Worm (Caenorhabditis elegans) whole organism, L2 larva: ENCODE measurements around the gene clec-243.

ENCODE experiments used
- F13H6.1 ChIP-seq: sonication (generic microtip); optimal IDR thresholded peaks from 2 replicates; lab custom pipeline; 2016; ENCODE audit warnings: missing genetic modification characterization, missing compliant biosample characterization
- Y55F3AM.14 ChIP-seq: fragments of 200-800 bp; sonication (Bioruptor generic); optimal IDR thresholded peaks from 2 replicates; lab custom pipeline; 2018; ENCODE audit warnings: mild to moderate bottlenecking, missing genetic modification characterization, missing compliant biosample characterization
- ZK546.5 ChIP-seq: sonication (generic microtip); optimal IDR thresholded peaks from 2 replicates; lab custom pipeline; 2017; ENCODE audit warnings: missing biosample characterization, missing genetic modification characterization
- aly-2 ChIP-seq: fragments of 150-350 bp; optimal IDR thresholded peaks from 2 replicates; lab custom pipeline; 2014; ENCODE audit warnings: missing biosample characterization, missing genetic modification characterization
- ama-1 ChIP-seq: fragments of 150-350 bp; optimal IDR thresholded peaks from 2 replicates; lab custom pipeline; 2018; ENCODE audit warnings: inconsistent platforms
- blmp-1 ChIP-seq: sonication (generic microtip); optimal IDR thresholded peaks from 2 replicates; lab custom pipeline; 2017; ENCODE audit warnings: missing genetic modification characterization, mild to moderate bottlenecking, missing compliant biosample characterization, antibody characterized with exemption, moderate library complexity; ENCODE audit not compliant: insufficient read depth
- ceh-82 ChIP-seq: fragments of 150-350 bp; optimal IDR thresholded peaks from 2 replicates; lab custom pipeline; 2014; ENCODE audit warnings: missing biosample characterization, missing genetic modification characterization
- crh-2 ChIP-seq: sonication (generic microtip); optimal IDR thresholded peaks from 2 replicates; lab custom pipeline; 2017; ENCODE audit warnings: missing biosample characterization, missing genetic modification characterization
- dmd-4 ChIP-seq: sonication (generic microtip); optimal IDR thresholded peaks from 2 replicates; lab custom pipeline; 2017; ENCODE audit warnings: missing biosample characterization, missing genetic modification characterization
- egl-27 ChIP-seq: sonication (generic microtip); optimal IDR thresholded peaks from 3 replicates; lab custom pipeline; 2017; ENCODE audit warnings: missing biosample characterization, missing genetic modification reagents, missing genetic modification characterization
- elt-1 ChIP-seq: fragments of 150-350 bp; optimal IDR thresholded peaks from 2 replicates; lab custom pipeline; 2014; ENCODE audit warnings: missing biosample characterization, missing genetic modification characterization
- elt-3 ChIP-seq: sonication (generic microtip); optimal IDR thresholded peaks from 2 replicates; lab custom pipeline; 2017; ENCODE audit warnings: missing biosample characterization, missing genetic modification characterization
- fos-1 ChIP-seq: fragments of 150-350 bp; optimal IDR thresholded peaks from 2 replicates; lab custom pipeline; 2014; ENCODE audit warnings: missing biosample characterization, missing genetic modification characterization
- gmeb-1 ChIP-seq: fragments of 150-350 bp; optimal IDR thresholded peaks from 2 replicates; lab custom pipeline; 2014; ENCODE audit warnings: missing biosample characterization, missing genetic modification characterization
- lin-11 ChIP-seq: fragments of 150-350 bp; sonication (generic microtip); optimal IDR thresholded peaks from 2 replicates; lab custom pipeline; 2014; ENCODE audit warnings: missing biosample characterization, missing genetic modification characterization, inconsistent platforms, mixed read lengths
- lin-13 ChIP-seq: fragments of 150-350 bp; optimal IDR thresholded peaks from 2 replicates; lab custom pipeline; 2014; ENCODE audit warnings: missing biosample characterization, missing genetic modification reagents, missing genetic modification characterization
- mab-5 ChIP-seq: fragments of 150-350 bp; optimal IDR thresholded peaks from 2 replicates; lab custom pipeline; 2014; ENCODE audit warnings: missing biosample characterization, missing genetic modification characterization
- mbf-1 ChIP-seq: sonication (generic microtip); optimal IDR thresholded peaks from 2 replicates; lab custom pipeline; 2017; ENCODE audit warnings: missing biosample characterization, missing genetic modification characterization
- mdl-1 ChIP-seq, 2 experiments: fragments of 150-350 bp in 1 of 2; sonication (generic microtip) in 1 of 2; optimal IDR thresholded peaks; 2 replicates each; lab custom pipeline; 2017; ENCODE audit warnings: missing biosample characterization in 2 of 2, missing genetic modification characterization in 2 of 2
- nhr-10 ChIP-seq: sonication (generic microtip); optimal IDR thresholded peaks from 2 replicates; lab custom pipeline; 2017; ENCODE audit warnings: missing biosample characterization, missing genetic modification characterization
- nhr-11 ChIP-seq: fragments of 150-350 bp; optimal IDR thresholded peaks from 2 replicates; lab custom pipeline; 2014; ENCODE audit warnings: missing biosample characterization, missing genetic modification characterization
- nhr-12 ChIP-seq: fragments of 150-350 bp; optimal IDR thresholded peaks from 2 replicates; lab custom pipeline; 2014; ENCODE audit warnings: missing biosample characterization, missing genetic modification characterization
- nhr-129 ChIP-seq: fragments of 150-350 bp; optimal IDR thresholded peaks from 2 replicates; lab custom pipeline; 2014; ENCODE audit warnings: missing biosample characterization, missing genetic modification characterization
- nhr-21 ChIP-seq: fragments of 150-350 bp; optimal IDR thresholded peaks from 2 replicates; lab custom pipeline; 2014; ENCODE audit warnings: missing biosample characterization, missing genetic modification characterization
- nhr-23 ChIP-seq: fragments of 150-350 bp; optimal IDR thresholded peaks from 2 replicates; lab custom pipeline; 2014; ENCODE audit warnings: missing biosample characterization, missing genetic modification reagents, missing genetic modification characterization
- nhr-237 ChIP-seq: fragments of 150-350 bp; optimal IDR thresholded peaks from 2 replicates; lab custom pipeline; 2014; ENCODE audit warnings: missing biosample characterization, missing genetic modification characterization
- nhr-25 ChIP-seq: fragments of 150-350 bp; sonication (generic microtip); optimal IDR thresholded peaks from 3 replicates; lab custom pipeline; 2014; ENCODE audit warnings: missing biosample characterization, missing genetic modification characterization
- nhr-6 ChIP-seq: fragments of 150-350 bp; optimal IDR thresholded peaks from 2 replicates; lab custom pipeline; 2014; ENCODE audit warnings: missing biosample characterization, missing genetic modification characterization
- peb-1 ChIP-seq: fragments of 150-350 bp; optimal IDR thresholded peaks from 2 replicates; lab custom pipeline; 2014; ENCODE audit warnings: missing biosample characterization, missing genetic modification characterization
- sem-4 ChIP-seq: fragments of 150-350 bp; optimal IDR thresholded peaks from 2 replicates; lab custom pipeline; 2014; ENCODE audit warnings: missing biosample characterization, missing genetic modification reagents, missing genetic modification characterization
- snpc-4 ChIP-seq: fragments of 150-350 bp; optimal IDR thresholded peaks from 2 replicates; lab custom pipeline; 2014; ENCODE audit warnings: missing biosample characterization, missing genetic modification characterization
- unc-39 ChIP-seq: fragments of 150-350 bp; optimal IDR thresholded peaks from 2 replicates; lab custom pipeline; 2014; ENCODE audit warnings: missing biosample characterization, missing genetic modification characterization
- unc-62 ChIP-seq: fragments of 150-350 bp; optimal IDR thresholded peaks from 2 replicates; lab custom pipeline; 2014; ENCODE audit warnings: missing biosample characterization, missing genetic modification reagents, missing genetic modification characterization
- zag-1 ChIP-seq: fragments of 150-350 bp; optimal IDR thresholded peaks from 2 replicates; lab custom pipeline; 2014; ENCODE audit warnings: missing biosample characterization, missing genetic modification characterization
- ztf-11 ChIP-seq: sonication (generic microtip); optimal IDR thresholded peaks from 2 replicates; lab custom pipeline; 2017; ENCODE audit warnings: missing biosample characterization, missing genetic modification characterization

The clec-243 gene

DNA sequence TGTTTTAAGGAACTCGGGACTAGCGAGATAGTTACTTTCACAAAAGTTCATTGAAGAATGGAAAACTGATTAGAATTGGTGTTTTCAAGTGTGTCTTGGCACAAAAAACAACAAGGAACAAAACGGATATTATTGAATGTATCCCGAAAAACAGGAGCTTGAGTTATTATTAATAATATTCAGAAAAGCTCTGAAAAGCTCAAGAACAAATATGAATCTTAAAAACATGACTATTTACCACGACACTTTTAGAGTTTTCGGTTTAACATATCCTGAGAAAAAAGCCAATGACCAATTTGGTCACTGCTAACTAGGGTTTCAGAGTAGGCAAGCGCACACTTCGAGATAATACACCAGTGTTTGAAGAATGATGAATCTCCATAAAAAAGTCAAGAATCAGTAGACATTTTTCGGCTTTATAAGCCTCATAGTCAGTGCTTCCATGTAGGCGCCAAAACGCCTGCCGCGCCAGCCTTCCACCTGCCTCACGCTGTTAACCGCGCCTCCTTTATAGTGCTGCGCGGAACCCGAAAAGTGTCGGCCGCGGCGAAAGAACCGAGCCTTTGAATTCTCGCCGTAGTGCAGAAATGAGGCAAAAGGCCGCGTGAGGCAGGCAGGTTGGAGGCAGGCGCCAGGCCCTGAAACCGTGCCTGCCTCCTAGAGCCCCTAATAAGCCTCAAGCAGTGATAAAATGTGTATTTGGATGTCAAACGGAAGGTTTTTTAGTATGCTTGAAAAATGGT lies 36.7 kb downstream of the clec-243 start, which contains the start of gene srh-236:
Gene srh-236, minus strand, starts transcription at position 51 of the 743 bp plus-strand sequence.
- TF ChIP-seq gmeb-1 (tag; lab: Kevin White, UChicago) (no peak), nhr-237 (no peak), mdl-1 (tag; optimal IDR thresholded peaks at IDR 0.05; lab: Kevin White, UChicago) (no peak), zag-1 (tag; lab: Kevin White, UChicago) (no peak), dmd-4 (tag; lab: Kevin White, UChicago) (no peak), sem-4 (tag; lab: Kevin White, UChicago) (no peak), nhr-6 (no peak), nhr-129 (tag; lab: Kevin White, UChicago) (no peak), fos-1 (no peak), nhr-12 (no peak), mbf-1 (tag; lab: Kevin White, UChicago) (no peak), nhr-10 (no peak), nhr-11 (no peak), mab-5 (no peak), nhr-21 (no peak), nhr-23 (tag; lab: Kevin White, UChicago) (no peak)

DNA sequence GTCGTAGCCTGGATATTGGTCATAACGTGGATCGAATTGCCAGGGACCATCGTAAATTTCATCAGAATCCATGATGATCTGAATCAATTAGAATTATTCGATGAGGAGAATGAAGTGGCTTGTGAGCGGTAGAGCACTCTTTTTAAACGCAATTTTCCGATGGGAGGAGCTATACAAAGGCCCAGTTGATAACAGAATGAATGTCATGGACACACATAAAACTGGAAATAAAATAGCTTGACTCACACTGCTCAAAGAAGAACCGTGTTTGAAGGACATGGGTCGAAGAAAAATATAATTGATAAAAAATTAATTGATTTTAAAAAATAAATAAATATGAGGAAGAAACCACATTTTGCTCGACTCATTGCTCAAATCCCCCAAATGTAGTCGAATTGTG lies 40.8 kb downstream of the clec-243 start, which contains the start of gene Y68A4A.13:
Gene Y68A4A.13, minus strand, starts transcription at position 101 of the 400 bp plus-strand sequence.
- no peak for TF ChIP-seq blmp-1
- TF ChIP-seq nhr-11: no peak
- TF ChIP-seq elt-3 (tag; lab: Kevin White, UChicago): no peak
- TF ChIP-seq unc-39 (tag; lab: Kevin White, UChicago): no peak
- TF ChIP-seq elt-1 (tag; lab: Kevin White, UChicago): no peak
- no peak for TF ChIP-seq nhr-12
- TF ChIP-seq zag-1 (tag; lab: Kevin White, UChicago): no peak
- TF ChIP-seq Y55F3AM.14 (GFP tag; lab: Kevin White, UChicago): no peak
- no peak for TF ChIP-seq lin-11 (tag; lab: Kevin White, UChicago)
- TF ChIP-seq nhr-25 (tag; lab: Kevin White, UChicago): no peak
- no peak for TF ChIP-seq nhr-6
- no peak for TF ChIP-seq crh-2 (tag; lab: Kevin White, UChicago)
- no peak for TF ChIP-seq mbf-1 (tag; lab: Kevin White, UChicago)
- no peak for TF ChIP-seq aly-2

- TF ChIP-seq zag-1 (tag; lab: Kevin White, UChicago) (no peak), F13H6.1 (tag; lab: Kevin White, UChicago) (no peak), dmd-4 (tag; lab: Kevin White, UChicago) (no peak), unc-62 (GFP tag; lab: Kevin White, UChicago) (no peak), crh-2 (tag; lab: Kevin White, UChicago) (no peak), nhr-129 (tag; lab: Kevin White, UChicago) (no peak), peb-1 (tag; lab: Kevin White, UChicago) (no peak), lin-11 (tag; lab: Kevin White, UChicago) (no peak), ceh-82 (tag; lab: Kevin White, UChicago) (no peak), unc-39 (tag; lab: Kevin White, UChicago) (no peak), lin-13 (no peak), elt-3 (tag; lab: Kevin White, UChicago) (no peak), ZK546.5 (tag; lab: Kevin White, UChicago) (no peak), nhr-21 (no peak), ztf-11 (tag; lab: Kevin White, UChicago) (no peak), nhr-10 (no peak), mab-5 (no peak), nhr-12 (no peak), egl-27 (tag; lab: Kevin White, UChicago) (no peak)
These were observed 42.3 kb downstream of the clec-243 start for ce11 chrV:17206469-17206868.

DNA sequence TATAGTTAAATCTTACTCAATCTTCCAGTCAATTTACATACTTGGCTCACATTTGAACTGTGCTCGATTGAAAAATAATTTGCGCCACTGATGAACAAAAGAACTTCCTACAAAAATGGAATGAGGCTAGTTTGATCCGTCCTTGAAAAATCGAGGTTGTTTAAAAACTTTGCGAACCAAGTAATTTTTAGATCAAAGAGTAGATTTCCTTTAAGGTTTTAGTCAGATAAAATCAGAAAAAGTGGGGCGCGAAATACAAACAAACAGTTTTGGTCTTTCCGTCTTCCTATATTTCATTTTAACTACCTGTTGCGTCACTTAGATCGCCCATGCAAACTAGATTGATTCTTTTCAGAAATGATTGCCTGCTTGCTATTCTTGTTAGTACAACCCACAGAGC lies 47.0 kb downstream of the clec-243 start, which contains the start of gene Y68A4A.10:
Gene Y68A4A.10, plus strand, starts transcription at position 301 of the 400 bp plus-strand sequence.
- TF ChIP-seq nhr-6: no peak
- no peak for TF ChIP-seq snpc-4
- no peak for TF ChIP-seq aly-2
- TF ChIP-seq elt-3 (tag; lab: Kevin White, UChicago): no peak
- no peak for TF ChIP-seq peb-1 (tag; lab: Kevin White, UChicago)
- no peak for TF ChIP-seq F13H6.1 (tag; lab: Kevin White, UChicago)
- no peak for TF ChIP-seq ama-1 (lab: Kevin White, UChicago)
- no peak for TF ChIP-seq nhr-12
- no peak for TF ChIP-seq unc-62 (GFP tag; lab: Kevin White, UChicago)
- no peak for TF ChIP-seq dmd-4 (tag; lab: Kevin White, UChicago)
- TF ChIP-seq, all 48 proteins: peak for 0
